Fruit fly (Drosophila melanogaster): Measurements from ENCODE around the gene Fur1.
A peak's percentile ranks its signal among the peaks of the same experiment; 100 is the strongest.

Fur1 gene

dm6 chr3R:25493294-25494187, 20.7 kb upstream of the Fur1 start:
- TF ChIP-seq Myc (optimal IDR thresholded peaks at IDR 0.05) (no peak), insv (optimal IDR thresholded peaks at IDR 0.05) (no peak), psq (optimal IDR thresholded peaks at IDR 0.05) (no peak), Sin3A (optimal IDR thresholded peaks at IDR 0.05) (no peak), ttk (optimal IDR thresholded peaks at IDR 0.05) (no peak), h (optimal IDR thresholded peaks at IDR 0.05) (no peak)

dm6 chr3R:25490778-25491664, 18.2 kb upstream of the Fur1 start, which contains the start of the genes Gnpat and CG5112:
Gnpat (minus strand) TSS chr3R:25490936.
CG5112 (plus strand) TSS chr3R:25491460.
- TF ChIP-seq Myc (optimal IDR thresholded peaks at IDR 0.05) = no peak
- TF ChIP-seq psq (optimal IDR thresholded peaks at IDR 0.05) = no peak
- no peak for TF ChIP-seq insv (optimal IDR thresholded peaks at IDR 0.05)
- no peak for TF ChIP-seq Sin3A (optimal IDR thresholded peaks at IDR 0.05)
- TF ChIP-seq h (optimal IDR thresholded peaks at IDR 0.05) = no peak
- TF ChIP-seq ttk (optimal IDR thresholded peaks at IDR 0.05) = no peak

dm6 chr3R:25490375-25490774, 17.5 kb upstream of the Fur1 start:
- TF ChIP-seq ttk (optimal IDR thresholded peaks at IDR 0.05) (no peak), Myc (optimal IDR thresholded peaks at IDR 0.05) (no peak), h (optimal IDR thresholded peaks at IDR 0.05) (no peak), insv (optimal IDR thresholded peaks at IDR 0.05) (no peak), psq (optimal IDR thresholded peaks at IDR 0.05) (no peak), Sin3A (optimal IDR thresholded peaks at IDR 0.05) (no peak)

- TF ChIP-seq Myc (optimal IDR thresholded peaks at IDR 0.05) (no peak), psq (optimal IDR thresholded peaks at IDR 0.05) (no peak), h (optimal IDR thresholded peaks at IDR 0.05) (no peak), insv (optimal IDR thresholded peaks at IDR 0.05) (no peak), ttk (optimal IDR thresholded peaks at IDR 0.05) (no peak), Sin3A (optimal IDR thresholded peaks at IDR 0.05) (no peak)
Measured at dm6 chr3R:25489685-25490084, 16.8 kb upstream of the Fur1 start.

- no peak for TF ChIP-seq Sin3A (optimal IDR thresholded peaks at IDR 0.05)
- no peak for TF ChIP-seq ttk (optimal IDR thresholded peaks at IDR 0.05)
- TF ChIP-seq Myc (optimal IDR thresholded peaks at IDR 0.05) = no peak
- no peak for TF ChIP-seq h (optimal IDR thresholded peaks at IDR 0.05)
- no peak for TF ChIP-seq insv (optimal IDR thresholded peaks at IDR 0.05)
- TF ChIP-seq psq (optimal IDR thresholded peaks at IDR 0.05) = no peak
Measured at dm6 chr3R:25489116-25489515, 16.3 kb upstream of the Fur1 start.

- TF ChIP-seq psq (optimal IDR thresholded peaks at IDR 0.05) (peak; percentile 4), Sin3A (optimal IDR thresholded peaks at IDR 0.05) (peak; percentile 49), Myc (optimal IDR thresholded peaks at IDR 0.05) (no peak), h (optimal IDR thresholded peaks at IDR 0.05) (no peak)
Measured at dm6 chr3R:25482463-25483173, 9.8 kb upstream of the Fur1 start, which contains the start of the genes XNP, CG42488 and CG5116. XNP (minus strand) TSS chr3R:25482834. CG42488 (plus strand) TSS chr3R:25483098. CG5116 (plus strand) TSS chr3R:25483098.

dm6 chr3R:25476744-25477143, 3.9 kb upstream of the Fur1 start, which contains the start of the genes CG4553 and MED28:
CG4553 (minus strand) TSS chr3R:25476915.
MED28 (plus strand) TSS chr3R:25477003.
- TF ChIP-seq Sin3A (optimal IDR thresholded peaks at IDR 0.05) (no peak), psq (optimal IDR thresholded peaks at IDR 0.05) (no peak), h (optimal IDR thresholded peaks at IDR 0.05) (no peak), ttk (optimal IDR thresholded peaks at IDR 0.05) (no peak), Myc (optimal IDR thresholded peaks at IDR 0.05) (no peak), insv (optimal IDR thresholded peaks at IDR 0.05) (no peak)

dm6 chr3R:25471853-25472634, 814 bp downstream of the Fur1 start:
- TF ChIP-seq insv (optimal IDR thresholded peaks at IDR 0.05) (no peak), psq (optimal IDR thresholded peaks at IDR 0.05) (peak; percentile 16)

dm6 chr3R:25466166-25466565, 6.7 kb downstream of the Fur1 start:
- TF ChIP-seq psq (optimal IDR thresholded peaks at IDR 0.05) (no peak), insv (optimal IDR thresholded peaks at IDR 0.05) (no peak), ttk (optimal IDR thresholded peaks at IDR 0.05) (no peak), Sin3A (optimal IDR thresholded peaks at IDR 0.05) (no peak), Myc (optimal IDR thresholded peaks at IDR 0.05) (no peak), h (optimal IDR thresholded peaks at IDR 0.05) (no peak)

dm6 chr3R:25462642-25463317, 10.1 kb downstream of the Fur1 start:
- TF ChIP-seq psq (optimal IDR thresholded peaks at IDR 0.05) (no peak), ttk (optimal IDR thresholded peaks at IDR 0.05) (no peak), h (optimal IDR thresholded peaks at IDR 0.05) (no peak), Sin3A (optimal IDR thresholded peaks at IDR 0.05) (no peak)

Measured in Kc167 (cell line).